Worm (Caenorhabditis elegans) whole organism, L3 larva: Measurements from ENCODE around the gene F58G1.3.

Experiments
- egl-5 ChIP-seq: fragments of 150-350 bp; optimal IDR thresholded peaks from 2 replicates; lab custom pipeline; 2017; ENCODE audit warnings: missing biosample characterization, missing genetic modification reagents, missing genetic modification characterization, inconsistent platforms
- elt-1 ChIP-seq: fragments of 150-350 bp; optimal IDR thresholded peaks from 2 replicates; lab custom pipeline; 2014; ENCODE audit warnings: missing biosample characterization, missing genetic modification characterization
- fkh-10 ChIP-seq: sonication (generic microtip); optimal IDR thresholded peaks from 2 replicates; lab custom pipeline; 2017; ENCODE audit warnings: missing biosample characterization, missing genetic modification reagents, missing genetic modification characterization
- hmg-11 ChIP-seq: sonication (generic microtip); optimal IDR thresholded peaks from 2 replicates; lab custom pipeline; 2016; ENCODE audit warnings: missing genetic modification characterization, missing compliant biosample characterization
- nfya-1 ChIP-seq: sonication (generic microtip); optimal IDR thresholded peaks from 2 replicates; lab custom pipeline; 2017; ENCODE audit warnings: missing genetic modification characterization, mild to moderate bottlenecking, missing compliant biosample characterization, antibody characterized with exemption, moderate library complexity; ENCODE audit not compliant: insufficient read depth
- nhr-12 ChIP-seq: fragments of 150-350 bp; optimal IDR thresholded peaks from 2 replicates; lab custom pipeline; 2014; ENCODE audit warnings: missing biosample characterization, missing genetic modification characterization
- nhr-237 ChIP-seq: fragments of 150-350 bp; optimal IDR thresholded peaks from 2 replicates; lab custom pipeline; 2014; ENCODE audit warnings: missing biosample characterization, missing genetic modification characterization
- nhr-67 ChIP-seq: fragments of 150-350 bp; optimal IDR thresholded peaks from 2 replicates; lab custom pipeline; 2014; ENCODE audit warnings: missing biosample characterization, missing genetic modification characterization
- nhr-76 ChIP-seq: fragments of 150-350 bp; sonication (generic microtip); optimal IDR thresholded peaks from 5 replicates; lab custom pipeline; 2014; ENCODE audit warnings: missing biosample characterization, missing genetic modification characterization
- pqm-1 ChIP-seq: fragments of 150-350 bp; optimal IDR thresholded peaks from 2 replicates; lab custom pipeline; 2017; ENCODE audit warnings: missing biosample characterization, missing genetic modification characterization, inconsistent platforms
- tbx-2 ChIP-seq: sonication (generic microtip); optimal IDR thresholded peaks from 2 replicates; lab custom pipeline; 2016; ENCODE audit warnings: mild to moderate bottlenecking, missing genetic modification characterization, missing compliant biosample characterization
- unc-39 ChIP-seq: sonication (generic microtip); optimal IDR thresholded peaks from 4 replicates; lab custom pipeline; 2017; ENCODE audit warnings: missing biosample characterization, missing genetic modification characterization
- zag-1 ChIP-seq: fragments of 150-350 bp; optimal IDR thresholded peaks from 2 replicates; lab custom pipeline; 2014; ENCODE audit warnings: missing biosample characterization, missing genetic modification characterization

ce11 chrII:12923225-12923624 lies 4.9 kb downstream of the F58G1.3 start:
- no peak for TF ChIP-seq nhr-237 (tag; lab: Kevin White, UChicago)
- no peak for TF ChIP-seq nhr-67 (tag; lab: Kevin White, UChicago)
- no peak for TF ChIP-seq fkh-10 (GFP tag; lab: Kevin White, UChicago)
- no peak for TF ChIP-seq elt-1
- no peak for TF ChIP-seq pqm-1 (tag; lab: Kevin White, UChicago)
- no peak for TF ChIP-seq nhr-76 (tag; lab: Kevin White, UChicago)
- no peak for TF ChIP-seq tbx-2 (tag; lab: Kevin White, UChicago)
- TF ChIP-seq unc-39 (tag; lab: Kevin White, UChicago), result no peak
- no peak for TF ChIP-seq egl-5 (tag; lab: Kevin White, UChicago)
- no peak for TF ChIP-seq nfya-1 (tag; lab: Kevin White, UChicago)
- TF ChIP-seq hmg-11, result no peak
- no peak for TF ChIP-seq nhr-12 (tag; lab: Kevin White, UChicago)
- no peak for TF ChIP-seq zag-1
